Worm (Caenorhabditis elegans): ENCODE results near the gene Y62E10A.20.

The Y62E10A.20 gene

ce11 chrIV:13354044-13354443, 31.8 kb downstream of the Y62E10A.20 start:
- TF ChIP-seq lin-38 (GFP tag; IDR thresholded peaks at IDR 0.05) (no peak), lin-15B (tag; optimal IDR thresholded peaks at IDR 0.05) (no peak), hlh-11 (tag; optimal IDR thresholded peaks at IDR 0.05) (no peak), lir-3 (tag; optimal IDR thresholded peaks at IDR 0.05) (no peak), aha-1 (tag) (no peak), pha-4 (GFP tag; IDR thresholded peaks at IDR 0.05) (no peak), pha-4 (tag; optimal IDR thresholded peaks at IDR 0.05) (no peak), Y48G9A.11 (GFP tag; IDR thresholded peaks at IDR 0.05) (no peak), zfp-2 (tag; optimal IDR thresholded peaks at IDR 0.05) (no peak), sdz-12 (GFP tag; optimal IDR thresholded peaks at IDR 0.05) (no peak), F10B5.3 (tag; optimal IDR thresholded peaks at IDR 0.05) (no peak), mxl-2 (GFP tag; conservative IDR thresholded peaks at IDR 0.05) (no peak), aly-2 (tag; optimal IDR thresholded peaks at IDR 0.05) (no peak), spr-1 (tag; optimal IDR thresholded peaks at IDR 0.05) (no peak), egl-27 (tag; optimal IDR thresholded peaks at IDR 0.05) (no peak), hmg-1.1 (GFP tag; IDR thresholded peaks at IDR 0.05) (no peak), egl-43 (GFP tag; IDR thresholded peaks at IDR 0.05) (no peak)

- TF ChIP-seq unc-62 (GFP tag; optimal IDR thresholded peaks at IDR 0.05 in 1 of 2) (peak in 1 of 2 experiments; percentile 70), unc-62 (tag; optimal IDR thresholded peaks at IDR 0.05) (no peak), unc-130 (GFP tag; optimal IDR thresholded peaks at IDR 0.05) (peak; percentile 91), ctbp-1 (GFP tag; IDR thresholded peaks at IDR 0.05) (no peak), snpc-1.2 (GFP tag; IDR thresholded peaks at IDR 0.05) (peak; percentile 69), ztf-11 (tag; optimal IDR thresholded peaks at IDR 0.05) (no peak), nhr-237 (tag; optimal IDR thresholded peaks at IDR 0.05) (no peak), Y48G9A.11 (GFP tag; IDR thresholded peaks at IDR 0.05) (0 out of 2 replicates have a peak, but pooled peaks have one; percentile 8), F49E8.2 (tag; optimal IDR thresholded peaks at IDR 0.05; ENCODE audit: borderline replicate concordance) (peak; percentile 22), ztf-7 (tag; optimal IDR thresholded peaks at IDR 0.05) (no peak), nhr-28 (tag; optimal IDR thresholded peaks at IDR 0.05) (no peak), arid-1 (GFP tag; conservative IDR thresholded peaks at IDR 0.05) (no peak)
Observed at ce11 chrIV:13353143-13353773, 32.6 kb downstream of the Y62E10A.20 start, which contains the start of the genes rec-8 and mex-5. Gene rec-8, minus strand, starts transcription at chrIV:13353193. Gene mex-5, plus strand, starts transcription at chrIV:13353723.

ce11 chrIV:13348592-13348991, 37.3 kb downstream of the Y62E10A.20 start, which contains the start of gene W02A2.12:
Gene W02A2.12, minus strand, starts transcription at chrIV:13348831.
- TF ChIP-seq set-16 (GFP tag; IDR thresholded peaks at IDR 0.05) (peak; percentile 78), mdl-1 (tag; optimal IDR thresholded peaks at IDR 0.05) (no peak), Y105C5A.15 (GFP tag; IDR thresholded peaks at IDR 0.05) (0 out of 2 replicates have a peak, but pooled peaks have one; percentile 34), egl-43 (GFP tag; IDR thresholded peaks at IDR 0.05) (peak; percentile 44; the same call in 1 of the 2 replicates), daf-19 (GFP tag; conservative IDR thresholded peaks at IDR 0.05) (no peak), spr-3 (GFP tag; optimal IDR thresholded peaks at IDR 0.05) (no peak), T20F7.1 (GFP tag; optimal IDR thresholded peaks at IDR 0.05) (no peak), lin-38 (GFP tag; IDR thresholded peaks at IDR 0.05) (peak; percentile 31; the same call in 1 of the 2 replicates), pha-4 (GFP tag; IDR thresholded peaks at IDR 0.05) (peak; percentile 77; the same call in 1 of the 2 replicates), pha-4 (tag; optimal IDR thresholded peaks at IDR 0.05) (no peak), unc-62 (GFP tag; optimal IDR thresholded peaks at IDR 0.05 in 1 of 2) (no peak), unc-62 (tag; optimal IDR thresholded peaks at IDR 0.05) (no peak), tra-1 (GFP tag; IDR thresholded peaks at IDR 0.05) (no peak)

- peak; percentile 5 for TF ChIP-seq mes-2 (tag; optimal IDR thresholded peaks at IDR 0.05; ENCODE audit: poor library complexity, severe bottlenecking)
- TF ChIP-seq daf-16 (GFP tag; optimal IDR thresholded peaks at IDR 0.05): no peak
- TF ChIP-seq daf-16 (tag; optimal IDR thresholded peaks at IDR 0.05): peak; percentile 95
- no peak for TF ChIP-seq F49E8.2 (tag; optimal IDR thresholded peaks at IDR 0.05; ENCODE audit: borderline replicate concordance)
- no peak for TF ChIP-seq Y75B8A.6 (GFP tag; IDR thresholded peaks at IDR 0.05)
- TF ChIP-seq hlh-11 (tag; optimal IDR thresholded peaks at IDR 0.05): peak; percentile 52
- no peak for TF ChIP-seq cey-2 (tag; optimal IDR thresholded peaks at IDR 0.05; ENCODE audit: borderline replicate concordance, insufficient read depth)
- peak; percentile 64 for TF ChIP-seq nhr-77 (tag; optimal IDR thresholded peaks at IDR 0.05)
- peak in 1 of 2 experiments; percentile 57 for TF ChIP-seq hif-1 (tag; optimal IDR thresholded peaks at IDR 0.05)
- peak; percentile 96 for TF ChIP-seq pqm-1 (tag; optimal IDR thresholded peaks at IDR 0.05)
- TF ChIP-seq tra-1 (GFP tag; IDR thresholded peaks at IDR 0.05): no peak
- peak; percentile 11 to 49 for TF ChIP-seq lsy-2 (tag; optimal IDR thresholded peaks at IDR 0.05)
- TF ChIP-seq duxl-1 (tag; optimal IDR thresholded peaks at IDR 0.05; ENCODE audit: poor library complexity): no peak
Observed at ce11 chrIV:13347232-13347715, 38.6 kb downstream of the Y62E10A.20 start, which contains the start of gene W02A2.9. Gene W02A2.9, plus strand, starts transcription at chrIV:13347665.

Measured in whole organism, L4 larva.